Fruit fly (Drosophila melanogaster) whole organism, larva: ENCODE data around the gene CG9288.

Source experiments
- noc ChIP-seq: fragments of 200-800 bp; sonication (Bioruptor generic); optimal IDR thresholded peaks from 3 replicates; lab custom pipeline; 2019; ENCODE audit warnings: missing biosample characterization, mild to moderate bottlenecking, missing genetic modification characterization, moderate library complexity

CG9288 gene

dm6 chr3R:13789617-13790277, 10.3 kb downstream of the CG9288 start:
- TF ChIP-seq noc (tag; lab: Kevin White, UChicago) = no peak

DNA sequence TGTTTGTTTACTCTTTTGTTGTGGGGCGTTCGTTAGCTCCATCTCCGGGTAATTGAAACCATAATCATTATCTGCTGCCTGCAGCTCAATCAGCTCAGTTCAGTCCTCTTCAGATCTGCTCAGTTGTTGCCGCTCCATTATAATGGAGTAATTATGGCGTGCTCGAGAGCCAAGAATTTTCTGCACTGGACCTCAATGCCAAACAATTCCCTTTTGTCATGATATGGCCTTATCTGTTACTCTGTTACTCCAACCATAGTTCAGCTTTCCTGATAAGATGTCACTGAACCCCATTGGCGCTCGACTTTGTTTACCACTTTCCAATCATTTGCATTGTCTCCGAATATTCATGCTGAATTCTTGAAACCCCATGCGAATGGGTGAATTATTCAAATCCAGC, 11.4 kb downstream of the CG9288 start:
- TF ChIP-seq noc (tag; lab: Kevin White, UChicago) = no peak

dm6 chr3R:13793105-13793978, 13.9 kb downstream of the CG9288 start:
- no peak for TF ChIP-seq noc (tag; lab: Kevin White, UChicago)

- TF ChIP-seq noc (tag; lab: Kevin White, UChicago) = no peak
Observed at dm6 chr3R:13793979-13794665, 14.7 kb downstream of the CG9288 start.

DNA sequence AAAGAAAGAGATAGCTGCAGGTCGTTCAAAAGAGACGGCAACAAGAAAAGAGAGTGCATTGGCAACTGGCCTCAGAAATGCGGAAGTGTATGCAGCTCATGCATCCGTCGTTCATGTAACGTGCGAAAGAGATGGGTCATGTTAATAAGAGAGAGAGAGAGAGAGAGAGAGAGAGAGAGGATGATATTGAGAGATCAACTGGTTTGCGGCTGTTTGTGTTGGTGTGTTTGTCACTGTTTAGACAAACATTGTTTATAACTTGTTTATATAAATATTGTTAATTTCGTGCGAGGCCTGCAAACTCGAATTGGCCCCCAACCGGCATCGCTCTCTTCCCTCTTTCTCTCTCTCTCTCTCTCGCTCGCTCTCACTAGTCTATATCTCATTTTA, 15.2 kb downstream of the CG9288 start:
- TF ChIP-seq noc (tag; lab: Kevin White, UChicago) = no peak

- TF ChIP-seq noc (tag; lab: Kevin White, UChicago) = no peak
Observed at dm6 chr3R:13796071-13796470, 16.6 kb downstream of the CG9288 start.

DNA sequence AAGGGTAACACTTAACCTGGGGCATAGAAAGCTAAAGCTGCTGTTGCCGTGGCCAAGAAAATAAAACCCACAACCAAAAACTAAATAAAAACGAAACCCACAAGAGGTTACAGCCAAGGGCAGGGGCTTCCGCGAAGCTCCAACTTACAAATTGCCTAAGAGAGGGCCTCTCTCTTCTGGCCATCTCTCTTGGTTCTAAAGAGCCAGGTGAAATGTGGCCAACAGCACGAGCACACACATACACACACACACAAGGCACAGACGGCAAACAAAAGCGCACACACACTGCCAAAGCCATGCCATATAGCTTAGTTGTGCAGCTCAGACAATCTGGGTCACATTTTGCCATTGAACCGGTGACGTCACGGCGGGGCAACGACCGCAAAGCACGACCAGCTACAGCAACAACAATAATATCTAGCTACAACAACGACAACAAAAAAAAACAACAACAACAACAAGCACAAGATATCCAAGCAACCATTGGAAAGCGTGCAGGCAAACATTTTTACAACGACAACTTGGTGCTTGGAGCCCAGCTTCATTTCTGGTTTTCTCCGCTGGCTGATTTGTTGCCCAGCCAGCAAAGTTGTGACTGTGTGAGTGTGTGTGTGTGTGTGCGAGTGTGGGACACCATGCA, 17.3 kb downstream of the CG9288 start:
- TF ChIP-seq noc (tag; lab: Kevin White, UChicago) = no peak

DNA sequence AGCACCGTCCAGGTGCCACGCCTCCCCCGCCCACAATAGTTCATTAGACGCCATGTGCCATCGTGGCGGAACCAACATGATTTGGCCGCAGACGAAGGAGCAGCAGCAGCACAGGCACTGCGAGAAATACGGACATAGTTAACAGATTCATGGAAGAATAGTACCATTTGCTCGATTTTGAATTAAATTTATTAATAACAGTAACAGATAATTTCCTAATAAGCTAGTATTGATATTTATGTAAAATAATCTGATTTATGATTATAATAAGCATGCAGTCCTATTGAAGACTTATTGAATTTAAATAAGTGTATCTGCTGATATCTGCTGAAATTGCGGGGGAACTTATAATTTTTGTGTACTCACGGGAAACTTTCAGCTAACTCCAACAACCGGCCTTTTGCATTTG, 17.8 kb downstream of the CG9288 start:
- TF ChIP-seq noc (tag; lab: Kevin White, UChicago) = no peak

dm6 chr3R:13797823-13798446, 18.5 kb downstream of the CG9288 start:
- no peak for TF ChIP-seq noc (tag; lab: Kevin White, UChicago)

- TF ChIP-seq noc (tag; lab: Kevin White, UChicago) = no peak
Observed at dm6 chr3R:13799567-13800429, 20.4 kb downstream of the CG9288 start.

dm6 chr3R:13800430-13800848, 21.0 kb downstream of the CG9288 start:
- TF ChIP-seq noc (tag; lab: Kevin White, UChicago) = peak; percentile 43

DNA sequence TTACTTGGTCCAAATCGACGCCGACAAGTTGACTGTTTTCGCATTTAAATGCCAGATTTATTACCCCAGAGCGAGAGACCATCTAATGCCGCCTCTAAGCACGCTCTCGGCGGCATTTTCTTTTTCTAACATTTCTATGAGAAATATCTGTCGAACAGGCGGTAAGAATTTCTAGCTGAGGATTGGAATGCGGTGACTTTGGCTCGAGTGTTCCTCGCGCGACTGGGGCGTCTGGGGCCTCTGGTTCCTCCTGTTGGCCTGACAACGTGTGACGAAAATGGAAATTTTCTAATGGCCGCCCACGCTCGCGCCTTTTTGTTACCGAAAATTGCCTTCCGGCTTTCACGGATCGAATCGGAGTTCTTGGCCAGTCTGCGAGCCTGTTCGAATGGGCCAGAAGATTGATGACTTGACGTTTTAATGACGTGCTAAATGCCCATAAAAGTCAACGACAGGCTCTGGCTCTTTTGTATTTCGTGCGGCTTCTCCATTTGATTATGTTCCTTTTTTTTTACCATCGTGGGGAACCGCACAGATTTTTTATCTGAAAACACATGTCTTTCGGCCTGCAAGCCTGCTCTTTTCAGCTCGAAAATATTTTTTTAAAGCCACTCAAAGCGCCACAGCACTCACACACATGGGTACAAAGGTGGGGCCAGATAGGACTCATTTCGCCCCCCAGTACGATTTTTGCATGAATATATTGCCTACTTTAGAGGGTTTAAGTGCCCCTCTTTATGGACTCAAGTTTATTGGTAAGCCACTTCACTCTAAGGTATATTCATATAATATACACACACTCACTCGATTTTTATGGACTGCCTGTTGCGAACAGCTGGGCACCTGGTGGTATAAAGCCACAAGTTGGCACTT, 22.0 kb downstream of the CG9288 start:
- TF ChIP-seq noc (tag; lab: Kevin White, UChicago) = no peak

DNA sequence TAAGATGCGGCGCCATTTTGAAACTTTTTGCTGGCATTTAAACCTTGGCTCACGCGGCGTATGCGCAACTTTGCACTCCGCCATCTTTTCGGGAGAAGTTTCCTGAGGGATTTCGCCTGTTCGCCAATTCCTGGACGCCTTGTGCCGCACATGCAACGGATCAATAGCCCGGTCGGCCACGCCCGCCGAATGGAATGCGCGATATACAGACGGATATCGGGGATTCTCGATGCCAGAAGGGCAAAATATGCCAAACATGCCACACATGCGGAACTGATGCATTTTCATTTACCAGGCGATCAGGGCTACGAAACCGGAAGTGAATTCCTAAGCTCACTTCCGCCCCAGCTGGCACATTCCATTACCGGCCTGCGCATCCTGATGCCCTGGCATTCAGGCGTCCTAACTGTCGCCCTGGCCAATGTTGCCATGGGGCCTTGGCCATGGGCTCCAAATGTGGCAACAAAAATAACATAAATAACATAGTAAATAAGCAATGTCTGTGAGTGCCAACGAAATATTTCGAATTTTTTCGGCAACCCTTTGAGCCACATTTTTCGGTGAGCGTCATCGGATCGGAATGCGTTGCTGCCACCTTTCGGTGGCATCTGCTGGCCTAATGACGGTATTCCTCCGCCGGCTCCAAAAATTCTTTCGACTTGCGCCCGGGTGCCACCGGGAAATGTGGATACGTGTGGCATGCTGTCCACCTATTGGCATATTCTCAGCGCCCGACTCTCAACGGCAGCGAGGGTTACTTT, 22.8 kb downstream of the CG9288 start:
- no peak for TF ChIP-seq noc (tag; lab: Kevin White, UChicago)
